Fruit fly (Drosophila melanogaster): ENCODE measurements around the gene ClpP.
A peak's percentile ranks its signal among the peaks of the same experiment; 100 is the strongest.

- no peak for TF ChIP-seq pad (GFP tag; optimal IDR thresholded peaks at IDR 0.05)
- peak; percentile 36 for TF ChIP-seq CG11617 (GFP tag; optimal IDR thresholded peaks at IDR 0.05)
- TF ChIP-seq cnc (optimal IDR thresholded peaks at IDR 0.05), result no peak
- TF ChIP-seq Mnt (GFP tag; optimal IDR thresholded peaks at IDR 0.05), result peak; percentile 47
- TF ChIP-seq kay (GFP tag; ENCODE audit: borderline replicate concordance), result peak; percentile 99
- no peak for TF ChIP-seq Crg-1 (GFP tag; optimal IDR thresholded peaks at IDR 0.05)
- peak; percentile 97 for TF ChIP-seq CG12768 (GFP tag; optimal IDR thresholded peaks at IDR 0.05)
Measured at dm6 chr2L:10321612-10322011, 35.0 kb upstream of the ClpP start.

Data from whole organism, adult.